Worm (Caenorhabditis elegans): ENCODE results near the gene cbp-2.

DNA sequence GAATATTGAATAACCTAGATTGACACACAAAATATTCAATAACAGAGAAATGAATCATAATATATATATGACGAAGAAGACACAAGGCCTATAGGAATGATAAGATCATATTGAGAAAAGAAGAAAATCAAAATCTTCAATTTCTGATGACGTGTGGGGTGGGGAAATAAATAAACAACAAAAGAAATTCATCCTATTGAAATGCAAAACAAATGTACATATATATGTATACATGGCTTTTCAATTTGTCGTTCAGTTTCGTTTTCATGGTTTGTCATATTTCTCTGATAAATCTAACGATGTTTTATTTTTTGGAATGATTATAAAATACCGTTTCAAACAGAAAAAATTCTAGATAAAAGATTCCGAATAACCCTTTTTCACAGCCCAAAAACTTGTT lies 3.7 kb downstream of the cbp-2 start, which contains the start of gene ttr-3:
- no peak for TF ChIP-seq lin-11 (tag; optimal IDR thresholded peaks at IDR 0.05)
- TF ChIP-seq ama-1 (optimal IDR thresholded peaks at IDR 0.05) = no peak
- TF ChIP-seq ceh-48 (tag; optimal IDR thresholded peaks at IDR 0.05) = no peak
- TF ChIP-seq T23F11.4 (GFP tag; optimal IDR thresholded peaks at IDR 0.05) = no peak
- no peak for TF ChIP-seq pat-9 (tag; optimal IDR thresholded peaks at IDR 0.05)
- TF ChIP-seq pag-3 (tag; optimal IDR thresholded peaks at IDR 0.05; ENCODE audit: borderline replicate concordance) = no peak
- no peak for TF ChIP-seq nfya-1 (tag; optimal IDR thresholded peaks at IDR 0.05)
- TF ChIP-seq che-1 (tag; optimal IDR thresholded peaks at IDR 0.05) = no peak
- TF ChIP-seq hlh-30 (tag; optimal IDR thresholded peaks at IDR 0.05; ENCODE audit: insufficient read depth) = no peak
- no peak for TF ChIP-seq fax-1 (tag; optimal IDR thresholded peaks at IDR 0.05)
- TF ChIP-seq dve-1 (tag; optimal IDR thresholded peaks at IDR 0.05) = no peak

Measured in whole organism, late embryonic.